Fruit fly (Drosophila melanogaster): ENCODE measurements around the gene cv.
A peak's percentile ranks its signal among the peaks of the same experiment; 100 is the strongest.

DNA sequence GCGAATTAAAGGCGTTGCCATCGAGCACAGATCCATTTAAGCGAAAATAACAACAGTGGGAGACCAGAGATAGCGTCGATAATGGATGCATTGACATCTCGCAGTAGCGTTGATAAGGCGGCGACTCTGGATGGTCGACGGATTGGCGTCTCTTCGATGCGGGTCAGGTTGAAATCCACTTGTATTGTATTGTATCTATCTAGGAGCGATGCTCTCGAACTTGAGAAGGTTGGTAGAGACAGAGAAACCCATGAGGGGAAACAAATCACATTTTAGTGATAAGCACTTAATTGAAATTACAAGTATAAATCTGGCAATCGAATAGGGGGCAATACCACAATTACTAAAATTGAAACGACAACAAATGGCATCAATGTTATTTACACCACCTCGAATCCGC lies 33.8 kb downstream of the cv start:
- TF ChIP-seq Pif1B (GFP tag; optimal IDR thresholded peaks at IDR 0.05) (no peak), Pif1A (GFP tag; optimal IDR thresholded peaks at IDR 0.05) (no peak), CG17806 (tag; optimal IDR thresholded peaks at IDR 0.05) (no peak), EcR (GFP tag; optimal IDR thresholded peaks at IDR 0.05) (peak; percentile 84), CG12605 (GFP tag; IDR thresholded peaks at IDR 0.05) (no peak), fd96Ca (GFP tag; IDR thresholded peaks at IDR 0.05) (no peak), Snoo (tag; optimal IDR thresholded peaks at IDR 0.05) (no peak), CG13204 (GFP tag; optimal IDR thresholded peaks at IDR 0.05) (no peak)
